Worm (Caenorhabditis elegans) whole organism, early embryonic: Measurements from ENCODE around the gene sams-4.

Experiments
- hmg-4 ChIP-seq: fragments of 200-800 bp; sonication (Bioruptor generic); optimal IDR thresholded peaks from 2 replicates; lab custom pipeline; 2018; ENCODE audit warnings: mild to moderate bottlenecking, missing genetic modification characterization, missing compliant biosample characterization
- hnd-1 ChIP-seq: sonication (generic microtip); optimal IDR thresholded peaks from 2 replicates; lab custom pipeline; 2016; ENCODE audit warnings: missing genetic modification characterization, missing compliant biosample characterization
- scrt-1 ChIP-seq: fragments of 200-800 bp; sonication (Bioruptor generic); IDR thresholded peaks from 2 replicates; pipeline ENCODE4 v1.3.6; 2022; ENCODE audit warnings: missing genetic modification characterization, missing compliant biosample characterization
- tbx-11 ChIP-seq: fragments of 200-800 bp; sonication (Bioruptor generic); IDR thresholded peaks from 2 replicates; pipeline ENCODE4 v1.3.6; 2022; ENCODE audit warnings: missing genetic modification characterization, missing compliant biosample characterization

ce11 chrIV:5797153-5797552 is 49.0 kb downstream of the sams-4 start, which contains the start of gene C31H1.1:
- TF ChIP-seq hnd-1 (tag; lab: Kevin White, UChicago) (no peak), tbx-11 (GFP tag; lab: Robert Waterston, UW) (no peak), scrt-1 (GFP tag; lab: Robert Waterston, UW) (no peak), hmg-4 (GFP tag; lab: Kevin White, UChicago) (no peak)
